Worm (Caenorhabditis elegans): ENCODE measurements around the gene mrpl-28.
A peak's percentile ranks its signal among the peaks of the same experiment; 100 is the strongest.

Gene mrpl-28

ce11 chrII:112231-112630 is 43.6 kb downstream of the mrpl-28 start:
- TF ChIP-seq nhr-129 (tag; optimal IDR thresholded peaks at IDR 0.05) (peak; percentile 15), sma-3 (GFP tag; optimal IDR thresholded peaks at IDR 0.05) (peak; percentile 28), alr-1 (tag; optimal IDR thresholded peaks at IDR 0.05) (no peak)

ce11 chrII:111267-111666 is 44.5 kb downstream of the mrpl-28 start, which contains the start of gene C50D2.1:
Gene C50D2.1 (plus strand): TSS chrII:111567.
- no peak for TF ChIP-seq zag-1 (tag; optimal IDR thresholded peaks at IDR 0.05)
- no peak for TF ChIP-seq unc-55 (GFP tag; optimal IDR thresholded peaks at IDR 0.05)
- TF ChIP-seq crh-2 (tag; optimal IDR thresholded peaks at IDR 0.05) = no peak
- no peak for TF ChIP-seq F13H6.1 (tag; optimal IDR thresholded peaks at IDR 0.05)
- TF ChIP-seq elt-1 (tag; optimal IDR thresholded peaks at IDR 0.05) = no peak
- TF ChIP-seq mbf-1 (tag; optimal IDR thresholded peaks at IDR 0.05) = no peak
- no peak for TF ChIP-seq lin-11 (tag; optimal IDR thresholded peaks at IDR 0.05)

DNA sequence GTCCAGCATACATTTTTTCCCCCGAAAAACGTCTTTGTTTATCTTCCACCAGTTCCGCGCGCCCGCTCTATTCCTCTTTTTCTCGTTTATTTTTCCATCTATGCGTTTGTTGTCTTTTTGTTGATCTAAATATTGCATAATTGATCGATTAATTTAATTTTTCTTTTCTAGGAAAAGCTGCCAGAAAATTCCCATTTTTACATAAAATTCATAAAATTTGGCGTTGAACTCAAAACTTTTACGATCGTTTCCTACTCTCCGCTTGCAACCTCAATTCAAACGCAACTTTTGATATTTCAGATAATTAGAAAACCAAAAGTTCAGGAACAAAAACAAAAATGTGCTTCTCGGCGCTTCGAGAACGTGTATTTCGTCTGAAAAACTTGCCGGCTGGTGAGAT is 46.9 kb downstream of the mrpl-28 start, which contains the start of gene C50D2.2:
C50D2.2 (plus strand) TSS at position 301 of the 400 bp plus-strand sequence.
- TF ChIP-seq C34F6.9 (tag; optimal IDR thresholded peaks at IDR 0.05) (no peak), lin-11 (tag; optimal IDR thresholded peaks at IDR 0.05) (no peak), dmd-4 (tag; optimal IDR thresholded peaks at IDR 0.05) (no peak), lsy-2 (tag; optimal IDR thresholded peaks at IDR 0.05) (no peak), ceh-82 (tag; optimal IDR thresholded peaks at IDR 0.05) (no peak), Y55F3AM.14 (GFP tag; optimal IDR thresholded peaks at IDR 0.05) (no peak), nhr-6 (tag; optimal IDR thresholded peaks at IDR 0.05) (no peak), snpc-4 (tag; optimal IDR thresholded peaks at IDR 0.05) (no peak), unc-62 (GFP tag; optimal IDR thresholded peaks at IDR 0.05) (no peak), egl-27 (tag; optimal IDR thresholded peaks at IDR 0.05) (no peak)

- no peak for TF ChIP-seq nhr-10 (tag; optimal IDR thresholded peaks at IDR 0.05)
- no peak for TF ChIP-seq nhr-12 (tag; optimal IDR thresholded peaks at IDR 0.05)
- no peak for TF ChIP-seq nhr-11 (tag; optimal IDR thresholded peaks at IDR 0.05)
- no peak for TF ChIP-seq nhr-6 (tag; optimal IDR thresholded peaks at IDR 0.05)
- TF ChIP-seq mab-5 (tag; optimal IDR thresholded peaks at IDR 0.05) = no peak
- TF ChIP-seq unc-62 (GFP tag; optimal IDR thresholded peaks at IDR 0.05) = no peak
- TF ChIP-seq C34F6.9 (tag; optimal IDR thresholded peaks at IDR 0.05) = no peak
- no peak for TF ChIP-seq egl-27 (tag; optimal IDR thresholded peaks at IDR 0.05)
- TF ChIP-seq elt-3 (tag; optimal IDR thresholded peaks at IDR 0.05) = no peak
- no peak for TF ChIP-seq alr-1 (tag; optimal IDR thresholded peaks at IDR 0.05)
- no peak for TF ChIP-seq ceh-82 (tag; optimal IDR thresholded peaks at IDR 0.05)
- no peak for TF ChIP-seq gmeb-1 (tag; optimal IDR thresholded peaks at IDR 0.05)
- TF ChIP-seq unc-39 (tag; optimal IDR thresholded peaks at IDR 0.05) = no peak
Observed at ce11 chrII:107703-108102, 48.1 kb downstream of the mrpl-28 start.

- TF ChIP-seq R02D3.7 (tag; optimal IDR thresholded peaks at IDR 0.05) (no peak), snpc-4 (tag; optimal IDR thresholded peaks at IDR 0.05) (no peak), ZK546.5 (tag; optimal IDR thresholded peaks at IDR 0.05) (no peak), mdl-1 (tag; optimal IDR thresholded peaks at IDR 0.05) (no peak), nhr-21 (tag; optimal IDR thresholded peaks at IDR 0.05) (no peak), alr-1 (tag; optimal IDR thresholded peaks at IDR 0.05) (no peak)
Observed at ce11 chrII:105889-106288, 49.9 kb downstream of the mrpl-28 start, which contains the start of gene txt-1. Gene txt-1 (plus strand): TSS chrII:106189.

DNA sequence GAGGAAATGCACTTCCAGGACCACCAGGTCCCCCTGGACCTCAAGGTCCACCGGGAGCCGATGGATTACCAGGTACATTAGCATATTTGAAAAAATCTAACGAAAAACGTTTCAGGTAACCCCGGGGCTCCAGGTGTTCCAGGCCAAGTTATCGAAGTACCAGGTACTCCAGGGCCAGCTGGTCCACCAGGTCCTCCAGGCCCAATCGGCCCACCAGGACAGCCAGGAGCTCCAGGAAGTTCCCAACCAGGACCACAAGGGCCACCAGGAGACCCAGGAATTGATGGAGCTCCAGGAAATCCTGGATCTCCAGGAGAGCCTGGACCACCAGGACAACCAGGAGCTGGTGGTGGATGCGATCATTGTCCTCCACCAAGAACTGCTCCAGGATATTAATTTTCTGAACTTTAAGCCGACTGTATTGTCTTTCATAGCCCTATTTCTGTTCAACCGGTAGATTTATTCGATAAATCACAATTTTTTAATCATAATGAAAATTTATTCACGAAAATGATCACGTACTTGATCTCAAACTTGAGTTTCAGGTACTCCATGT is 50.4 kb downstream of the mrpl-28 start:
- no peak for TF ChIP-seq lin-13 (GFP tag; optimal IDR thresholded peaks at IDR 0.05)
- no peak for TF ChIP-seq elt-3 (tag; optimal IDR thresholded peaks at IDR 0.05)
- TF ChIP-seq fos-1 (tag; optimal IDR thresholded peaks at IDR 0.05) = no peak
- no peak for TF ChIP-seq egl-27 (tag; optimal IDR thresholded peaks at IDR 0.05)
- TF ChIP-seq snpc-4 (tag; optimal IDR thresholded peaks at IDR 0.05) = no peak
- no peak for TF ChIP-seq dmd-4 (tag; optimal IDR thresholded peaks at IDR 0.05)
- TF ChIP-seq ztf-11 (tag; optimal IDR thresholded peaks at IDR 0.05) = no peak
- no peak for TF ChIP-seq nhr-25 (tag; optimal IDR thresholded peaks at IDR 0.05)
- TF ChIP-seq sem-4 (tag; optimal IDR thresholded peaks at IDR 0.05) = no peak
- no peak for TF ChIP-seq lin-11 (tag; optimal IDR thresholded peaks at IDR 0.05)
- TF ChIP-seq C34F6.9 (tag; optimal IDR thresholded peaks at IDR 0.05) = no peak
- TF ChIP-seq aly-2 (tag; optimal IDR thresholded peaks at IDR 0.05) = no peak
- no peak for TF ChIP-seq ZK546.5 (tag; optimal IDR thresholded peaks at IDR 0.05)

Measured in whole organism, L2 larva.